Fruit fly (Drosophila melanogaster) whole organism, embryonic: ENCODE results near the gene spel1.
A peak's percentile ranks its signal among the peaks of the same experiment; 100 is the strongest.

Experiments used
- CG10321 ChIP-seq: fragments of 200-800 bp; sonication (Bioruptor generic); IDR thresholded peaks from 2 replicates; pipeline ENCODE4 v1.3.6; 2022; ENCODE audit warnings: missing biosample characterization, missing genetic modification characterization
- CG10431 ChIP-seq: fragments of 200-800 bp; sonication (Bioruptor generic); optimal IDR thresholded peaks from 3 replicates; lab custom pipeline; 2018; ENCODE audit warnings: missing biosample characterization, mild to moderate bottlenecking, missing genetic modification characterization
- CG13287 ChIP-seq: fragments of 200-800 bp; sonication (Bioruptor generic); IDR thresholded peaks from 2 replicates; pipeline ENCODE4 v1.3.6; 2022; ENCODE audit warnings: missing biosample characterization, missing genetic modification characterization; ENCODE audit not compliant: partially characterized antibody
- CG13894 ChIP-seq: fragments of 200-800 bp; sonication (Bioruptor generic); optimal IDR thresholded peaks from 3 replicates; lab custom pipeline; 2018; ENCODE audit warnings: missing biosample characterization, mild to moderate bottlenecking, missing genetic modification characterization, moderate library complexity
- CG14441 ChIP-seq: fragments of 200-800 bp; sonication (Bioruptor generic); IDR thresholded peaks from 2 replicates; pipeline ENCODE4 v1.3.6; 2022; ENCODE audit warnings: missing biosample characterization, missing genetic modification characterization
- CG15479 ChIP-seq: fragments of 200-800 bp; sonication (Bioruptor generic); optimal IDR thresholded peaks from 3 replicates; lab custom pipeline; 2019; ENCODE audit warnings: missing biosample characterization, mild to moderate bottlenecking, missing genetic modification characterization, moderate library complexity
- CG17829 ChIP-seq: fragments of 200-800 bp; optimal IDR thresholded peaks from 2 replicates; lab custom pipeline; 2019; ENCODE audit warnings: missing biosample characterization, mild to moderate bottlenecking, missing genetic modification characterization, moderate library complexity
- CG2129 ChIP-seq: fragments of 200-800 bp; sonication (Bioruptor generic); IDR thresholded peaks from 2 replicates; pipeline ENCODE4 v1.3.6; 2022; ENCODE audit warnings: missing biosample characterization, missing genetic modification characterization; ENCODE audit not compliant: partially characterized antibody
- CG31365 ChIP-seq: fragments of 200-800 bp; sonication (Bioruptor generic); optimal IDR thresholded peaks from 2 replicates; lab custom pipeline; 2018; ENCODE audit warnings: missing biosample characterization, mild to moderate bottlenecking, missing genetic modification characterization
- CG4328 ChIP-seq: fragments of 200-800 bp; sonication (Bioruptor generic); optimal IDR thresholded peaks from 3 replicates; lab custom pipeline; 2017; ENCODE audit warnings: missing biosample characterization, missing genetic modification reagents, missing genetic modification characterization
- CG6175 ChIP-seq: fragments of 200-800 bp; sonication (Bioruptor generic); IDR thresholded peaks from 3 replicates; pipeline ENCODE4 v1.3.6; 2022; ENCODE audit warnings: missing biosample characterization, missing genetic modification characterization
- CG8290 ChIP-seq, 3 experiments: fragments of 200-800 bp; sonication (Bioruptor generic); optimal IDR thresholded peaks; 2 replicates each; lab custom pipeline; 2016 to 2019; ENCODE audit warnings: missing biosample characterization in 3 of 3, missing genetic modification characterization in 3 of 3, mild to moderate bottlenecking in 2 of 3, moderate library complexity in 1 of 3
- CG9609 ChIP-seq: fragments of 200-800 bp; sonication (Bioruptor generic); optimal IDR thresholded peaks from 3 replicates; lab custom pipeline; 2016; ENCODE audit warnings: missing biosample characterization, missing genetic modification characterization
- CG9876 ChIP-seq: fragments of 200-800 bp; sonication (Bioruptor generic); optimal IDR thresholded peaks from 2 replicates; lab custom pipeline; 2016; ENCODE audit warnings: missing biosample characterization, missing genetic modification characterization
- CoRest ChIP-seq: fragments of 200-800 bp; sonication (Bioruptor generic); optimal IDR thresholded peaks from 3 replicates; lab custom pipeline; 2018; ENCODE audit warnings: missing biosample characterization, mild to moderate bottlenecking, missing genetic modification characterization, moderate library complexity
- Fer2 ChIP-seq: fragments of 200-800 bp; sonication (Bioruptor generic); optimal IDR thresholded peaks from 2 replicates; lab custom pipeline; 2018; ENCODE audit warnings: missing biosample characterization, mild to moderate bottlenecking, missing genetic modification characterization, moderate library complexity
- Gsc ChIP-seq: fragments of 200-800 bp; sonication (Bioruptor generic); IDR thresholded peaks from 2 replicates; pipeline ENCODE4 v1.3.6; 2022; ENCODE audit warnings: missing biosample characterization, missing genetic modification characterization
- HHEX ChIP-seq: fragments of 200-800 bp; sonication (Bioruptor generic); optimal IDR thresholded peaks from 3 replicates; lab custom pipeline; 2017; ENCODE audit warnings: missing biosample characterization, mild to moderate bottlenecking, missing genetic modification characterization, missing genetic modification reagents
- Hmr ChIP-seq: fragments of 200-800 bp; sonication (Bioruptor generic); optimal IDR thresholded peaks from 3 replicates; lab custom pipeline; 2017; ENCODE audit warnings: mild to moderate bottlenecking, missing biosample characterization, missing genetic modification reagents, missing genetic modification characterization
- NFAT ChIP-seq: fragments of 200-800 bp; sonication (Bioruptor generic); IDR thresholded peaks from 2 replicates; pipeline ENCODE4 v1.3.6; 2022; ENCODE audit warnings: missing biosample characterization, missing genetic modification characterization
- Optix ChIP-seq: fragments of 200-800 bp; sonication (Bioruptor generic); IDR thresholded peaks from 3 replicates; pipeline ENCODE4 v1.3.6; 2022; ENCODE audit warnings: missing biosample characterization, missing genetic modification characterization
- Sox100B ChIP-seq: fragments of 200-800 bp; sonication (Bioruptor generic); optimal IDR thresholded peaks from 3 replicates; lab custom pipeline; 2018; ENCODE audit warnings: missing biosample characterization, mild to moderate bottlenecking, missing genetic modification characterization
- Spps ChIP-seq: fragments of 200-800 bp; sonication (Bioruptor generic); optimal IDR thresholded peaks from 2 replicates; lab custom pipeline; 2018; ENCODE audit warnings: missing biosample characterization, mild to moderate bottlenecking, missing genetic modification characterization
- YL-1 ChIP-seq: fragments of 200-800 bp; sonication (Bioruptor generic); optimal IDR thresholded peaks from 3 replicates; lab custom pipeline; 2017; ENCODE audit warnings: missing biosample characterization, mild to moderate bottlenecking, missing genetic modification characterization
- cg ChIP-seq: fragments of 200-800 bp; sonication (Bioruptor generic); optimal IDR thresholded peaks from 3 replicates; lab custom pipeline; 2019; ENCODE audit warnings: missing biosample characterization, mild to moderate bottlenecking, missing genetic modification characterization, moderate library complexity
- chinmo ChIP-seq: fragments of 200-800 bp; sonication (Bioruptor generic); IDR thresholded peaks from 4 replicates; pipeline ENCODE4 v1.3.6; 2022; ENCODE audit warnings: missing biosample characterization, missing genetic modification characterization; ENCODE audit not compliant: partially characterized antibody
- cwo ChIP-seq: fragments of 200-800 bp; sonication (Bioruptor generic); optimal IDR thresholded peaks from 3 replicates; lab custom pipeline; 2017; ENCODE audit warnings: missing biosample characterization, missing genetic modification characterization, mild to moderate bottlenecking, moderate library complexity, missing genetic modification reagents
- emc ChIP-seq: fragments of 200-800 bp; sonication (Bioruptor generic); optimal IDR thresholded peaks from 2 replicates; lab custom pipeline; 2016; ENCODE audit warnings: missing biosample characterization, missing genetic modification characterization
- eve ChIP-seq, 2 experiments: fragments of >200 bp; optimal IDR thresholded peaks; 2 replicates each; lab custom pipeline; 2017; ENCODE audit warnings: missing biosample characterization in 2 of 2, missing genetic modification characterization in 2 of 2
- gce ChIP-seq: fragments of 200-800 bp; sonication (Bioruptor generic); IDR thresholded peaks from 3 replicates; pipeline ENCODE4 v1.3.6; 2022; ENCODE audit warnings: missing biosample characterization, missing genetic modification characterization
- grau ChIP-seq: fragments of 200-800 bp; optimal IDR thresholded peaks from 3 replicates; lab custom pipeline; 2019; ENCODE audit warnings: missing biosample characterization, mild to moderate bottlenecking, missing genetic modification characterization, moderate library complexity
- gsb-n ChIP-seq: fragments of 200-800 bp; sonication (Bioruptor generic); optimal IDR thresholded peaks from 3 replicates; lab custom pipeline; 2018; ENCODE audit warnings: missing biosample characterization, mild to moderate bottlenecking, missing genetic modification characterization
- gt ChIP-seq: fragments of 200-800 bp; sonication (Bioruptor generic); IDR thresholded peaks from 2 replicates; pipeline ENCODE4 v1.3.6; 2022; ENCODE audit warnings: missing biosample characterization, missing genetic modification characterization
- her ChIP-seq: fragments of 200-800 bp; sonication (Bioruptor generic); optimal IDR thresholded peaks from 2 replicates; lab custom pipeline; 2016; ENCODE audit warnings: missing biosample characterization, missing genetic modification characterization
- jumu ChIP-seq: fragments of 200-800 bp; sonication (Bioruptor generic); optimal IDR thresholded peaks from 3 replicates; lab custom pipeline; 2016; ENCODE audit warnings: missing biosample characterization, missing genetic modification characterization
- kni ChIP-seq: fragments of 200-800 bp; sonication (Bioruptor generic); optimal IDR thresholded peaks from 3 replicates; lab custom pipeline; 2017; ENCODE audit warnings: mild to moderate bottlenecking, missing biosample characterization, missing genetic modification reagents, missing genetic modification characterization
- nau ChIP-seq: fragments of 200-800 bp; sonication (Bioruptor generic); optimal IDR thresholded peaks from 3 replicates; lab custom pipeline; 2017; ENCODE audit warnings: missing biosample characterization, mild to moderate bottlenecking, missing genetic modification characterization, missing genetic modification reagents
- nerfin-2 ChIP-seq: fragments of 200-800 bp; sonication (Bioruptor generic); IDR thresholded peaks from 2 replicates; pipeline ENCODE4 v1.3.6; 2022; ENCODE audit warnings: missing biosample characterization, missing genetic modification characterization; ENCODE audit not compliant: partially characterized antibody
- nom ChIP-seq: fragments of 200-800 bp; sonication (Bioruptor generic); optimal IDR thresholded peaks from 2 replicates; lab custom pipeline; 2017; ENCODE audit warnings: missing biosample characterization, missing genetic modification characterization, mild to moderate bottlenecking, moderate library complexity, missing genetic modification reagents
- pho ChIP-seq: fragments of 200-800 bp; sonication (Bioruptor generic); optimal IDR thresholded peaks from 2 replicates; lab custom pipeline; 2016; ENCODE audit warnings: missing biosample characterization, missing genetic modification characterization
- prd ChIP-seq, 3 experiments: fragments of >200 bp in 2 of 3; fragments of 200-800 bp in 1 of 3; sonication (Bioruptor generic) in 1 of 3; optimal IDR thresholded peaks in 2 of 3; IDR thresholded peaks in 1 of 3; 2 replicates in 2 of 3; 3 replicates in 1 of 3; pipeline versions ENCODE4 v1.3.6 to Lab custom; 2017 to 2022; ENCODE audit warnings: missing biosample characterization in 1 of 3, missing genetic modification characterization in 1 of 3
- run ChIP-seq: fragments of 200-800 bp; sonication (Bioruptor generic); optimal IDR thresholded peaks from 3 replicates; lab custom pipeline; 2018; ENCODE audit warnings: missing biosample characterization, mild to moderate bottlenecking, missing genetic modification characterization
- sd ChIP-seq: fragments of 200-800 bp; sonication (Bioruptor generic); optimal IDR thresholded peaks from 3 replicates; lab custom pipeline; 2018; ENCODE audit warnings: missing biosample characterization, mild to moderate bottlenecking, missing genetic modification characterization, moderate library complexity
- sima ChIP-seq: fragments of 200-800 bp; sonication (Bioruptor generic); optimal IDR thresholded peaks from 2 replicates; lab custom pipeline; 2016; ENCODE audit warnings: missing biosample characterization, missing genetic modification characterization
- slbo ChIP-seq: fragments of 200-800 bp; sonication (Bioruptor generic); IDR thresholded peaks from 2 replicates; pipeline ENCODE4 v1.3.6; 2022; ENCODE audit warnings: missing biosample characterization, missing genetic modification characterization
- slou ChIP-seq: fragments of 200-800 bp; sonication (Bioruptor generic); optimal IDR thresholded peaks from 3 replicates; lab custom pipeline; 2016; ENCODE audit warnings: missing biosample characterization, missing genetic modification characterization
- tio ChIP-seq: fragments of 200-800 bp; sonication (Bioruptor generic); optimal IDR thresholded peaks from 2 replicates; lab custom pipeline; 2017; ENCODE audit warnings: missing biosample characterization, missing genetic modification characterization, inconsistent platforms
- wdn ChIP-seq: fragments of 200-800 bp; sonication (Bioruptor generic); IDR thresholded peaks from 2 replicates; pipeline ENCODE4 v1.3.6; 2022; ENCODE audit warnings: missing biosample characterization, missing genetic modification characterization

Gene spel1

dm6 chr2L:14394298-14395064 is 32.6 kb downstream of the spel1 start (continued):
- TF ChIP-seq CG9609 (no peak), eve (GFP tag; optimal IDR thresholded peaks at IDR 0.05; lab: Kevin White, UChicago) (peak in 1 of 2 experiments; percentile 42), slbo (GFP tag; lab: Robert Waterston, UW) (peak; percentile 39; the same call in 1 of the 2 replicates), CG14441 (GFP tag; lab: Robert Waterston, UW) (peak; percentile 33; the same call in 1 of the 2 replicates), CG9876 (GFP tag; lab: Kevin White, UChicago) (no peak), nom (GFP tag; lab: Kevin White, UChicago) (no peak), kni (GFP tag; lab: Kevin White, UChicago) (no peak), run (tag; lab: Kevin White, UChicago) (peak; percentile 37), Spps (tag; lab: Kevin White, UChicago) (no peak), HHEX (GFP tag; lab: Kevin White, UChicago) (peak; percentile 58), Gsc (GFP tag; lab: Robert Waterston, UW) (no peak), Optix (no peak), NFAT (GFP tag; lab: Robert Waterston, UW) (no peak), grau (tag; lab: Kevin White, UChicago) (peak; percentile 42), gt (no peak), nerfin-2 (GFP tag; lab: Robert Waterston, UW) (no peak), CG31365 (tag; lab: Kevin White, UChicago) (no peak), prd (optimal IDR thresholded peaks at IDR 0.05; lab: Kevin White, UChicago) (no peak), prd (GFP tag; IDR thresholded peaks at IDR 0.05; lab: Robert Waterston, UW) (peak; percentile 31; the same call in 1 of the 3 replicates), sd (tag; lab: Kevin White, UChicago) (peak; percentile 76), CG10431 (GFP tag; lab: Kevin White, UChicago) (peak; percentile 65), chinmo (GFP tag; lab: Robert Waterston, UW) (0 out of 4 replicates have a peak, but pooled peaks have one; percentile 12), jumu (GFP tag; lab: Kevin White, UChicago) (no peak), tio (no peak), CG4328 (peak; percentile 27), CG13287 (GFP tag; lab: Robert Waterston, UW) (no peak), cg (GFP tag; lab: Kevin White, UChicago) (no peak), pho (GFP tag; lab: Kevin White, UChicago) (no peak), CoRest (peak; percentile 31), Hmr (GFP tag; lab: Kevin White, UChicago) (peak; percentile 52), cwo (GFP tag; lab: Kevin White, UChicago) (peak; percentile 54), her (GFP tag; lab: Kevin White, UChicago) (no peak), YL-1 (GFP tag; lab: Kevin White, UChicago) (no peak), gce (GFP tag; lab: Robert Waterston, UW) (no peak), CG17829 (tag; lab: Kevin White, UChicago) (peak; percentile 26)

dm6 chr2L:14395065-14395439 is 33.2 kb downstream of the spel1 start:
- no peak for TF ChIP-seq Fer2 (tag; lab: Kevin White, UChicago)
- no peak for TF ChIP-seq Sox100B
- TF ChIP-seq slou (GFP tag; lab: Kevin White, UChicago): no peak
- TF ChIP-seq CG2129: no peak
- no peak for TF ChIP-seq CG15479 (GFP tag; lab: Kevin White, UChicago)
- no peak for TF ChIP-seq sima (GFP tag; lab: Kevin White, UChicago)
- TF ChIP-seq emc: no peak
- TF ChIP-seq CG13894: no peak
- 0 out of 2 replicates have a peak, but pooled peaks have one; percentile 31 for TF ChIP-seq CG10321 (GFP tag; lab: Robert Waterston, UW)
- no peak for TF ChIP-seq CG6175 (GFP tag; lab: Robert Waterston, UW)
- no peak for TF ChIP-seq CG8290 (GFP tag; optimal IDR thresholded peaks at IDR 0.05; lab: Kevin White, UChicago)
- peak in 1 of 2 experiments; percentile 66 for TF ChIP-seq CG8290 (tag; optimal IDR thresholded peaks at IDR 0.05; lab: Kevin White, UChicago)
- no peak for TF ChIP-seq nau (GFP tag; lab: Kevin White, UChicago)
- TF ChIP-seq wdn (GFP tag; lab: Robert Waterston, UW): 0 out of 2 replicates have a peak, but pooled peaks have one; percentile 31
- no peak for TF ChIP-seq gsb-n (tag; lab: Kevin White, UChicago)
